Worm (Caenorhabditis elegans): ENCODE measurements around the gene dsb-1.

ce11 chrIV:12429504-12429903, 20.8 kb downstream of the dsb-1 start:
- TF ChIP-seq ref-1 (GFP tag; conservative IDR thresholded peaks at IDR 0.05) = no peak
- no peak for TF ChIP-seq med-1 (GFP tag; optimal IDR thresholded peaks at IDR 0.05; ENCODE audit: insufficient read depth)
- no peak for TF ChIP-seq ztf-29 (GFP tag; IDR thresholded peaks at IDR 0.05)
